Fruit fly (Drosophila melanogaster): ENCODE measurements around the gene CG18746.
A peak's percentile ranks its signal among the peaks of the same experiment; 100 is the strongest.

The CG18746 gene

dm6 chr3R:7804332-7804731 lies 14.3 kb upstream of the CG18746 start, which contains the start of gene CG18268:
TSS of gene CG18268 (minus strand) at chr3R:7804432.
- TF ChIP-seq Hr83 (GFP tag; optimal IDR thresholded peaks at IDR 0.05; ENCODE audit: poor library complexity, severe bottlenecking) = no peak
- TF ChIP-seq Jra (GFP tag; optimal IDR thresholded peaks at IDR 0.05) = no peak
- no peak for TF ChIP-seq pan (optimal IDR thresholded peaks at IDR 0.05)
- no peak for TF ChIP-seq lola (GFP tag; optimal IDR thresholded peaks at IDR 0.05)
- TF ChIP-seq foxo (GFP tag; optimal IDR thresholded peaks at IDR 0.05) = no peak
- TF ChIP-seq sv (GFP tag; optimal IDR thresholded peaks at IDR 0.05) = no peak
- TF ChIP-seq rgr (GFP tag; optimal IDR thresholded peaks at IDR 0.05) = no peak
- no peak for TF ChIP-seq CG9705 (GFP tag; optimal IDR thresholded peaks at IDR 0.05)
- TF ChIP-seq Hr78 (GFP tag; optimal IDR thresholded peaks at IDR 0.05) = no peak
- no peak for TF ChIP-seq fru (GFP tag; optimal IDR thresholded peaks at IDR 0.05)
- no peak for TF ChIP-seq Mio (GFP tag; optimal IDR thresholded peaks at IDR 0.05)
- TF ChIP-seq CrebA (GFP tag; optimal IDR thresholded peaks at IDR 0.05; ENCODE audit: borderline replicate concordance) = no peak
- TF ChIP-seq Dif (GFP tag; optimal IDR thresholded peaks at IDR 0.05; ENCODE audit: partially characterized antibody) = no peak
- TF ChIP-seq ey (GFP tag; optimal IDR thresholded peaks at IDR 0.05) = no peak

dm6 chr3R:7802693-7803092 lies 12.7 kb upstream of the CG18746 start, which contains the start of gene CG3014:
TSS of gene CG3014 (minus strand) at chr3R:7802793.
- TF ChIP-seq woc (GFP tag; optimal IDR thresholded peaks at IDR 0.05) = no peak

dm6 chr3R:7798525-7798924 lies 8.5 kb upstream of the CG18746 start, which contains the start of gene CG18744:
TSS of gene CG18744 (minus strand) at chr3R:7798771.
- TF ChIP-seq Hnf4 (GFP tag; optimal IDR thresholded peaks at IDR 0.05) (no peak), h (GFP tag; optimal IDR thresholded peaks at IDR 0.05) (no peak), pan (optimal IDR thresholded peaks at IDR 0.05) (no peak), usp (GFP tag; optimal IDR thresholded peaks at IDR 0.05) (no peak), Dif (GFP tag; optimal IDR thresholded peaks at IDR 0.05; ENCODE audit: partially characterized antibody) (no peak)

- TF ChIP-seq dsf (GFP tag; optimal IDR thresholded peaks at IDR 0.05; ENCODE audit: borderline replicate concordance) (no peak), Rel (GFP tag; optimal IDR thresholded peaks at IDR 0.05) (peak; percentile 95), Rel (tag; optimal IDR thresholded peaks at IDR 0.05) (no peak), Dif (GFP tag; optimal IDR thresholded peaks at IDR 0.05; ENCODE audit: partially characterized antibody) (peak; percentile 38), fru (GFP tag; optimal IDR thresholded peaks at IDR 0.05) (no peak), HLH106 (tag; optimal IDR thresholded peaks at IDR 0.05) (no peak), sv (GFP tag; optimal IDR thresholded peaks at IDR 0.05) (no peak), Abd-B (GFP tag; optimal IDR thresholded peaks at IDR 0.05) (no peak), dmrt93B (GFP tag; optimal IDR thresholded peaks at IDR 0.05) (no peak), h (GFP tag; optimal IDR thresholded peaks at IDR 0.05) (no peak), GATAd (GFP tag; optimal IDR thresholded peaks at IDR 0.05) (no peak), tai (GFP tag; optimal IDR thresholded peaks at IDR 0.05) (no peak), Mio (GFP tag; optimal IDR thresholded peaks at IDR 0.05) (no peak), foxo (GFP tag; optimal IDR thresholded peaks at IDR 0.05) (peak in 1 of 2 experiments; percentile 80), CG9705 (GFP tag; optimal IDR thresholded peaks at IDR 0.05) (no peak), pan (optimal IDR thresholded peaks at IDR 0.05) (no peak), sage (GFP tag; optimal IDR thresholded peaks at IDR 0.05) (peak; percentile 58), Sp1 (GFP tag; optimal IDR thresholded peaks at IDR 0.05) (peak; percentile 48), Hr78 (GFP tag; optimal IDR thresholded peaks at IDR 0.05) (no peak), N (GFP tag; optimal IDR thresholded peaks at IDR 0.05) (no peak), ey (GFP tag; optimal IDR thresholded peaks at IDR 0.05) (no peak), CG32264 (GFP tag; optimal IDR thresholded peaks at IDR 0.05) (peak; percentile 36), dl (GFP tag; optimal IDR thresholded peaks at IDR 0.05; ENCODE audit: insufficient read depth in 1 of 2, partially characterized antibody in 2 of 2) (no peak), usp (GFP tag; optimal IDR thresholded peaks at IDR 0.05) (no peak), woc (GFP tag; optimal IDR thresholded peaks at IDR 0.05) (no peak), lola (GFP tag; optimal IDR thresholded peaks at IDR 0.05) (no peak), Vsx2 (GFP tag; optimal IDR thresholded peaks at IDR 0.05; ENCODE audit: partially characterized antibody) (peak; percentile 16), psq (GFP tag; optimal IDR thresholded peaks at IDR 0.05) (no peak), Jra (GFP tag; optimal IDR thresholded peaks at IDR 0.05) (no peak), jim (GFP tag; optimal IDR thresholded peaks at IDR 0.05) (no peak), Dfd (GFP tag; optimal IDR thresholded peaks at IDR 0.05) (no peak), rgr (GFP tag; optimal IDR thresholded peaks at IDR 0.05) (no peak), brk (GFP tag; optimal IDR thresholded peaks at IDR 0.05) (peak; percentile 34), br (GFP tag; optimal IDR thresholded peaks at IDR 0.05) (no peak), Hnf4 (GFP tag; optimal IDR thresholded peaks at IDR 0.05) (no peak), Myc (optimal IDR thresholded peaks at IDR 0.05) (no peak), Hr83 (GFP tag; optimal IDR thresholded peaks at IDR 0.05; ENCODE audit: poor library complexity, severe bottlenecking) (no peak), CrebA (GFP tag; optimal IDR thresholded peaks at IDR 0.05; ENCODE audit: borderline replicate concordance) (peak; percentile 92), OdsH (GFP tag; optimal IDR thresholded peaks at IDR 0.05) (no peak)
These were observed 3.9 kb upstream of the CG18746 start, which contains the start of gene CG2641 for dm6 chr3R:7793855-7794254. TSS of gene CG2641 (plus strand) at chr3R:7794069.

All from whole organism, wandering third instar larva.